Worm (Caenorhabditis elegans) whole organism, L1 larva: Measurements from ENCODE around the gene Y48A6B.9.

Experiments
- C04F5.9 ChIP-seq: sonication (generic microtip); optimal IDR thresholded peaks from 2 replicates; lab custom pipeline; 2016; ENCODE audit warnings: missing genetic modification characterization, missing compliant biosample characterization
- C16A3.4 ChIP-seq: fragments of 150-350 bp; optimal IDR thresholded peaks from 2 replicates; lab custom pipeline; 2014; ENCODE audit warnings: missing biosample characterization, missing genetic modification characterization
- C34B4.2 ChIP-seq: sonication (generic microtip); optimal IDR thresholded peaks from 2 replicates; lab custom pipeline; 2017; ENCODE audit warnings: mild to moderate bottlenecking, missing genetic modification characterization, missing compliant biosample characterization
- Y116A8C.19 ChIP-seq: sonication (generic microtip); optimal IDR thresholded peaks from 2 replicates; lab custom pipeline; 2016; ENCODE audit warnings: missing compliant biosample characterization, missing genetic modification characterization, borderline replicate concordance
- aha-1 ChIP-seq: fragments of 150-350 bp; optimal IDR thresholded peaks from 2 replicates; lab custom pipeline; 2014; ENCODE audit warnings: missing biosample characterization, missing genetic modification characterization
- alr-1 ChIP-seq: fragments of 200-800 bp; sonication (Bioruptor generic); optimal IDR thresholded peaks from 2 replicates; lab custom pipeline; 2018; ENCODE audit warnings: borderline replicate concordance, mild to moderate bottlenecking, missing genetic modification characterization, missing compliant biosample characterization
- ama-1 ChIP-seq: fragments of 150-350 bp; optimal IDR thresholded peaks from 2 replicates; lab custom pipeline; 2014
- ceh-8 ChIP-seq: fragments of 200-800 bp; sonication (Bioruptor generic); optimal IDR thresholded peaks from 2 replicates; lab custom pipeline; 2018; ENCODE audit warnings: mild to moderate bottlenecking, missing genetic modification characterization, moderate library complexity, missing compliant biosample characterization
- ceh-82 ChIP-seq, 3 experiments: fragments of 150-350 bp in 1 of 3; sonication (generic microtip) in 2 of 3; optimal IDR thresholded peaks; 2 replicates each; lab custom pipeline; 2014 to 2017; ENCODE audit warnings: missing biosample characterization in 3 of 3, missing genetic modification characterization in 3 of 3
- ceh-90 ChIP-seq: sonication (generic microtip); optimal IDR thresholded peaks from 2 replicates; lab custom pipeline; 2016; ENCODE audit warnings: missing genetic modification characterization, missing compliant biosample characterization
- ces-1 ChIP-seq: fragments of 150-350 bp; optimal IDR thresholded peaks from 2 replicates; lab custom pipeline; 2014; ENCODE audit warnings: missing biosample characterization, missing genetic modification reagents, missing genetic modification characterization
- dsc-1 ChIP-seq: sonication (generic microtip); optimal IDR thresholded peaks from 2 replicates; lab custom pipeline; 2016; ENCODE audit warnings: mild to moderate bottlenecking, missing genetic modification characterization, missing compliant biosample characterization
- egl-13 ChIP-seq: sonication (generic microtip); optimal IDR thresholded peaks from 2 replicates; lab custom pipeline; 2016; ENCODE audit warnings: missing genotype, missing genetic modification reagents, missing genetic modification characterization, missing compliant biosample characterization
- egl-27 ChIP-seq, 2 experiments: fragments of 150-350 bp in 1 of 2; sonication (generic microtip); optimal IDR thresholded peaks; 3 replicates each; lab custom pipeline; 2017 to 2018; ENCODE audit warnings: missing biosample characterization in 2 of 2, missing genetic modification characterization in 2 of 2, missing genetic modification reagents in 2 of 2
- elt-2 ChIP-seq: sonication (generic microtip); optimal IDR thresholded peaks from 2 replicates; lab custom pipeline; 2016; ENCODE audit warnings: missing genetic modification characterization, mild to moderate bottlenecking, inconsistent platforms, missing compliant biosample characterization, missing genetic modification reagents
- ets-5 ChIP-seq: fragments of 200-800 bp; sonication (Bioruptor generic); IDR thresholded peaks from 2 replicates; pipeline ENCODE4 v1.3.6; 2022; ENCODE audit warnings: missing genetic modification characterization, missing compliant biosample characterization
- fkh-10 ChIP-seq: sonication (generic microtip); optimal IDR thresholded peaks from 2 replicates; lab custom pipeline; 2017; ENCODE audit warnings: missing biosample characterization, missing genetic modification reagents, missing genetic modification characterization
- fkh-4 ChIP-seq: sonication (generic microtip); optimal IDR thresholded peaks from 2 replicates; lab custom pipeline; 2016; ENCODE audit warnings: missing compliant biosample characterization, missing genetic modification characterization, borderline replicate concordance
- fkh-8 ChIP-seq: sonication (generic microtip); optimal IDR thresholded peaks from 2 replicates; lab custom pipeline; 2016; ENCODE audit warnings: mild to moderate bottlenecking, missing genetic modification characterization, missing compliant biosample characterization
- fos-1 ChIP-seq: fragments of 150-350 bp; optimal IDR thresholded peaks from 2 replicates; lab custom pipeline; 2014; ENCODE audit warnings: missing biosample characterization, missing genetic modification characterization
- hlh-17 ChIP-seq: fragments of 200-800 bp; sonication (Bioruptor generic); optimal IDR thresholded peaks from 2 replicates; lab custom pipeline; 2018; ENCODE audit warnings: missing genetic modification characterization, mild to moderate bottlenecking, missing compliant biosample characterization, moderate library complexity, borderline replicate concordance
- hlh-4 ChIP-seq: sonication (generic microtip); optimal IDR thresholded peaks from 2 replicates; lab custom pipeline; 2016; ENCODE audit warnings: mild to moderate bottlenecking, missing genetic modification characterization, missing compliant biosample characterization
- irx-1 ChIP-seq: sonication (generic microtip); optimal IDR thresholded peaks from 2 replicates; lab custom pipeline; 2016; ENCODE audit warnings: missing genetic modification characterization, missing compliant biosample characterization
- lin-13 ChIP-seq: fragments of 150-350 bp; optimal IDR thresholded peaks from 2 replicates; lab custom pipeline; 2014; ENCODE audit warnings: missing biosample characterization, missing genetic modification reagents, missing genetic modification characterization
- lin-14 ChIP-seq: fragments of 200-800 bp; sonication (Bioruptor generic); optimal IDR thresholded peaks from 2 replicates; lab custom pipeline; 2018; ENCODE audit warnings: mild to moderate bottlenecking, missing genetic modification characterization, moderate library complexity, missing compliant biosample characterization
- lin-15B ChIP-seq: fragments of 150-350 bp; sonication (generic microtip); optimal IDR thresholded peaks from 3 replicates; lab custom pipeline; 2014; ENCODE audit warnings: missing biosample characterization, missing genetic modification characterization
- lin-35 ChIP-seq, 2 experiments: fragments of 150-350 bp; optimal IDR thresholded peaks; 2 replicates each; lab custom pipeline; 2014; ENCODE audit warnings: missing biosample characterization in 2 of 2, missing genetic modification characterization in 2 of 2, missing genetic modification reagents in 2 of 2
- lsy-2 ChIP-seq, 2 experiments: fragments of 150-350 bp; optimal IDR thresholded peaks; 2 replicates each; lab custom pipeline; 2014; ENCODE audit warnings: missing biosample characterization in 2 of 2, missing genetic modification characterization in 2 of 2
- mab-9 ChIP-seq: fragments of 200-800 bp; sonication (Bioruptor generic); IDR thresholded peaks from 2 replicates; pipeline ENCODE4 v1.3.6; 2022; ENCODE audit warnings: missing genetic modification reagents, missing genetic modification characterization, missing compliant biosample characterization
- mdl-1 ChIP-seq, 2 experiments: fragments of 150-350 bp; optimal IDR thresholded peaks; 2 replicates each; lab custom pipeline; 2014 to 2017; ENCODE audit warnings: missing biosample characterization in 2 of 2, missing genetic modification characterization in 2 of 2, inconsistent platforms in 1 of 2
- mef-2 ChIP-seq: fragments of 150-350 bp; optimal IDR thresholded peaks from 2 replicates; lab custom pipeline; 2014; ENCODE audit warnings: missing biosample characterization, missing genetic modification characterization
- mep-1 ChIP-seq: fragments of 150-350 bp; optimal IDR thresholded peaks from 2 replicates; lab custom pipeline; 2014; ENCODE audit warnings: missing biosample characterization, missing genetic modification characterization
- nhr-11 ChIP-seq: fragments of 150-350 bp; optimal IDR thresholded peaks from 2 replicates; lab custom pipeline; 2014; ENCODE audit warnings: missing biosample characterization, missing genetic modification characterization
- nhr-12 ChIP-seq: sonication (generic microtip); optimal IDR thresholded peaks from 2 replicates; lab custom pipeline; 2017; ENCODE audit warnings: missing biosample characterization, missing genetic modification characterization
- nhr-20 ChIP-seq: sonication (generic microtip); optimal IDR thresholded peaks from 2 replicates; lab custom pipeline; 2016; ENCODE audit warnings: mild to moderate bottlenecking, missing genetic modification characterization, missing compliant biosample characterization
- nhr-237 ChIP-seq: fragments of 150-350 bp; optimal IDR thresholded peaks from 2 replicates; lab custom pipeline; 2014; ENCODE audit warnings: missing biosample characterization, missing genetic modification characterization
- nhr-47 ChIP-seq: sonication (generic microtip); optimal IDR thresholded peaks from 2 replicates; lab custom pipeline; 2016; ENCODE audit warnings: mild to moderate bottlenecking, missing genetic modification characterization, moderate library complexity, missing compliant biosample characterization
- nhr-90 ChIP-seq: sonication (generic microtip); optimal IDR thresholded peaks from 2 replicates; lab custom pipeline; 2016; ENCODE audit warnings: mild to moderate bottlenecking, missing genetic modification characterization, missing compliant biosample characterization; ENCODE audit not compliant: poor library complexity
- pax-3 ChIP-seq: fragments of 200-800 bp; sonication (Bioruptor generic); optimal IDR thresholded peaks from 2 replicates; lab custom pipeline; 2018; ENCODE audit warnings: mild to moderate bottlenecking, missing genetic modification characterization, moderate library complexity, missing compliant biosample characterization
- skn-1 ChIP-seq: fragments of 150-350 bp; optimal IDR thresholded peaks from 2 replicates; lab custom pipeline; 2014; ENCODE audit warnings: missing biosample characterization, missing genetic modification characterization
- snu-23 ChIP-seq: sonication (generic microtip); optimal IDR thresholded peaks from 2 replicates; lab custom pipeline; 2016; ENCODE audit warnings: missing genetic modification characterization, missing compliant biosample characterization
- sptf-1 ChIP-seq: fragments of 150-350 bp; optimal IDR thresholded peaks from 2 replicates; lab custom pipeline; 2014; ENCODE audit warnings: missing biosample characterization, missing genetic modification characterization
- sup-37 ChIP-seq: fragments of 200-800 bp; sonication (Bioruptor generic); optimal IDR thresholded peaks from 2 replicates; lab custom pipeline; 2018; ENCODE audit warnings: mild to moderate bottlenecking, missing genetic modification characterization, missing compliant biosample characterization
- tbx-2 ChIP-seq: sonication (generic microtip); optimal IDR thresholded peaks from 2 replicates; lab custom pipeline; 2016; ENCODE audit warnings: missing genetic modification characterization, missing compliant biosample characterization
- tlp-1 ChIP-seq: fragments of 150-350 bp; optimal IDR thresholded peaks from 2 replicates; lab custom pipeline; 2014; ENCODE audit warnings: missing biosample characterization, missing genetic modification characterization
- unc-62 ChIP-seq: fragments of 150-350 bp; optimal IDR thresholded peaks from 2 replicates; lab custom pipeline; 2014; ENCODE audit warnings: missing biosample characterization, missing genetic modification reagents, missing genetic modification characterization
- unc-86 ChIP-seq: sonication (generic microtip); optimal IDR thresholded peaks from 2 replicates; lab custom pipeline; 2016; ENCODE audit warnings: missing genetic modification characterization, missing compliant biosample characterization
- vab-15 ChIP-seq: sonication (generic microtip); optimal IDR thresholded peaks from 2 replicates; lab custom pipeline; 2017; ENCODE audit warnings: missing genotype, mild to moderate bottlenecking, missing genetic modification characterization, missing compliant biosample characterization
- xbp-1 ChIP-seq: sonication (generic microtip); optimal IDR thresholded peaks from 2 replicates; lab custom pipeline; 2016; ENCODE audit warnings: missing genetic modification characterization, missing compliant biosample characterization
- zip-4 ChIP-seq: fragments of 200-800 bp; sonication (Bioruptor generic); optimal IDR thresholded peaks from 2 replicates; lab custom pipeline; 2018; ENCODE audit warnings: mild to moderate bottlenecking, missing genetic modification characterization, moderate library complexity, missing compliant biosample characterization
- ztf-4 ChIP-seq: fragments of 150-350 bp; optimal IDR thresholded peaks from 2 replicates; lab custom pipeline; 2014; ENCODE audit warnings: missing biosample characterization, missing genetic modification characterization

Gene Y48A6B.9

ce11 chrIII:11007552-11008272 is 25.3 kb upstream of the Y48A6B.9 start, which contains the start of the genes fipr-17 and Y48A6B.3 (continued):
- TF ChIP-seq hlh-17 (GFP tag; lab: Kevin White, UChicago) = no peak
- TF ChIP-seq ztf-4 (tag; lab: Kevin White, UChicago) = peak; percentile 2
- peak; percentile 95 for TF ChIP-seq lin-15B (tag; lab: Kevin White, UChicago)
- TF ChIP-seq ama-1 = no peak
- no peak for TF ChIP-seq hlh-4 (tag; lab: Kevin White, UChicago)
- peak; percentile 72 for TF ChIP-seq irx-1
- TF ChIP-seq C04F5.9 (tag; lab: Kevin White, UChicago) = peak; percentile 64
- peak; percentile 70 for TF ChIP-seq dsc-1 (tag; lab: Kevin White, UChicago)
- no peak for TF ChIP-seq C34B4.2
- TF ChIP-seq mdl-1 (tag; optimal IDR thresholded peaks at IDR 0.05; lab: Kevin White, UChicago) = peak in 1 of 2 experiments; percentile 52
- TF ChIP-seq sup-37 (GFP tag; lab: Kevin White, UChicago) = no peak
- TF ChIP-seq snu-23 = peak; percentile 90
- peak; percentile 58 for TF ChIP-seq aha-1
- peak; percentile 83 for TF ChIP-seq nhr-20 (tag; lab: Kevin White, UChicago)
- peak; percentile 78 for TF ChIP-seq nhr-90 (tag; lab: Kevin White, UChicago)
- no peak for TF ChIP-seq mab-9 (GFP tag; lab: Robert Waterston, UW)
- TF ChIP-seq mef-2 (tag; lab: Kevin White, UChicago) = peak; percentile 50
- TF ChIP-seq fos-1 (tag; lab: Kevin White, UChicago) = peak; percentile 75
- no peak for TF ChIP-seq unc-62 (GFP tag; lab: Kevin White, UChicago)
- peak; percentile 86 for TF ChIP-seq lin-13 (GFP tag; lab: Kevin White, UChicago)
- peak; percentile 89 for TF ChIP-seq nhr-47 (tag; lab: Kevin White, UChicago)
- TF ChIP-seq nhr-11 (tag; lab: Kevin White, UChicago) = no peak
- peak; percentile 54 for TF ChIP-seq nhr-237 (tag; lab: Kevin White, UChicago)
- TF ChIP-seq elt-2 (tag; lab: Kevin White, UChicago) = peak; percentile 29
- peak; percentile 93 for TF ChIP-seq C16A3.4 (tag; lab: Kevin White, UChicago)
- TF ChIP-seq vab-15 (tag; lab: Kevin White, UChicago) = peak; percentile 75
- no peak for TF ChIP-seq Y116A8C.19 (tag; lab: Kevin White, UChicago)
- TF ChIP-seq ceh-90 (tag; lab: Kevin White, UChicago) = peak; percentile 52
- peak; percentile 81 for TF ChIP-seq xbp-1 (tag; lab: Kevin White, UChicago)
- peak; percentile 85 for TF ChIP-seq skn-1 (tag; lab: Kevin White, UChicago)
- TF ChIP-seq ceh-8 = peak; percentile 36
- peak; percentile 100 for TF ChIP-seq lin-35 (GFP tag; optimal IDR thresholded peaks at IDR 0.05; lab: Kevin White, UChicago)
- peak; percentile 27 for TF ChIP-seq fkh-4
- TF ChIP-seq nhr-12 (tag; lab: Kevin White, UChicago) = no peak
- peak; percentile 87 for TF ChIP-seq tbx-2 (tag; lab: Kevin White, UChicago)
- peak; percentile 74 for TF ChIP-seq pax-3 (tag; lab: Kevin White, UChicago)
- peak; percentile 80 for TF ChIP-seq unc-86 (tag; lab: Kevin White, UChicago)
- no peak for TF ChIP-seq fkh-10 (GFP tag; lab: Kevin White, UChicago)
- TF ChIP-seq alr-1 (tag; lab: Kevin White, UChicago) = no peak
- TF ChIP-seq ets-5 (GFP tag; lab: Robert Waterston, UW) = no peak
- no peak for TF ChIP-seq ces-1 (GFP tag; lab: Kevin White, UChicago)
- peak; percentile 59 for TF ChIP-seq zip-4 (GFP tag; lab: Kevin White, UChicago)
- TF ChIP-seq ceh-82 (tag; optimal IDR thresholded peaks at IDR 0.05; lab: Kevin White, UChicago) = peak; percentile 83 to 97 (median 83)
- peak; percentile 65 for TF ChIP-seq egl-13 (tag; lab: Kevin White, UChicago)
- peak in 1 of 2 experiments; percentile 23 for TF ChIP-seq egl-27 (tag; optimal IDR thresholded peaks at IDR 0.05; lab: Kevin White, UChicago)
- TF ChIP-seq mep-1 (tag; lab: Kevin White, UChicago) = peak; percentile 86
- peak; percentile 83 for TF ChIP-seq fkh-8 (tag; lab: Kevin White, UChicago)
- peak; percentile 89 to 95 for TF ChIP-seq lsy-2 (tag; optimal IDR thresholded peaks at IDR 0.05; lab: Kevin White, UChicago)
- TF ChIP-seq sptf-1 (tag; lab: Kevin White, UChicago) = no peak
- peak; percentile 87 for TF ChIP-seq lin-14 (GFP tag; lab: Kevin White, UChicago)
- no peak for TF ChIP-seq tlp-1 (tag; lab: Kevin White, UChicago)
